Worm (Caenorhabditis elegans): ENCODE results near the gene F28E10.1.

DNA sequence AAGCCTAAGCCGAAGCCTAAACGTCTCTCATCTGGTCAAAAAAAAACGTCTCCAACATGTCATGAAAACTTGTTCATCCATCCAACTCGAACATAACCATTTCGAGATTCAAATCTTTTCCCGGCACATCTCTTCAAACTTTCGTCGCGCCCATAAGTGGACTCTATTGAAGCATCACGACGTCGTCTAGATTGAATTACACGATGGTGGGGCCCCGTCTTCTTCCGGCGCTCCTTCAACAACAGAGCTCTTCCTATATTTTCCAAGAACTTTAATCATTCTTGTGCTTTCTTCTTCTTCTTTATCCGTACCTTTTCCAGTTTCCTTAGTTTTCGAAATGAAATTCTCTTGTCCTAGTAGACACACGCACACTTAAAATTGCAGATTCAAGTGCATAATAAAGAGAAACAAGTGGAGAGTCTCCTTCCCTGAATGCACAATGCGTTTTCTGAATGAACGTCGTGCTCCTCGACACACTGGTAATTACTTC, at the start of gene F28E10.1:
- no peak for TF ChIP-seq mep-1 (tag; optimal IDR thresholded peaks at IDR 0.05)
- no peak for TF ChIP-seq fos-1 (tag; optimal IDR thresholded peaks at IDR 0.05)
- no peak for TF ChIP-seq unc-62 (GFP tag; optimal IDR thresholded peaks at IDR 0.05)
- no peak for TF ChIP-seq ceh-8 (GFP tag; optimal IDR thresholded peaks at IDR 0.05)
- no peak for TF ChIP-seq ces-1 (GFP tag; optimal IDR thresholded peaks at IDR 0.05)

Data from whole organism, L1 larva.